Fruit fly (Drosophila melanogaster): Measurements from ENCODE around the gene Rcd4.

Rcd4 gene

dm6 chr2L:8364006-8364956 is 18.4 kb upstream of the Rcd4 start, which contains the start of the genes RpS13 and CSN8 (continued):
- TF ChIP-seq NFAT (GFP tag; IDR thresholded peaks at IDR 0.05) (no peak), CG18599 (GFP tag; optimal IDR thresholded peaks at IDR 0.05) (peak; percentile 20), CG5953 (GFP tag; IDR thresholded peaks at IDR 0.05) (no peak), C15 (GFP tag; IDR thresholded peaks at IDR 0.05) (no peak), Usf (GFP tag; optimal IDR thresholded peaks at IDR 0.05) (no peak), tio (GFP tag; optimal IDR thresholded peaks at IDR 0.05) (no peak), trem (tag; optimal IDR thresholded peaks at IDR 0.05) (peak; percentile 87), ATbp (GFP tag; optimal IDR thresholded peaks at IDR 0.05) (no peak), HmgD (GFP tag; optimal IDR thresholded peaks at IDR 0.05) (no peak), NC2β (GFP tag; optimal IDR thresholded peaks at IDR 0.05) (peak; percentile 43), CG10209 (GFP tag; optimal IDR thresholded peaks at IDR 0.05) (no peak), amos (GFP tag; IDR thresholded peaks at IDR 0.05; ENCODE audit: partially characterized antibody) (peak; percentile 93), exex (tag; optimal IDR thresholded peaks at IDR 0.05) (peak; percentile 10), Blimp-1 (GFP tag; optimal IDR thresholded peaks at IDR 0.05) (no peak), Sox102F (GFP tag; optimal IDR thresholded peaks at IDR 0.05) (no peak), Dbx (GFP tag; IDR thresholded peaks at IDR 0.05) (peak; percentile 23; the same call in 2 of the 3 replicates), CG31388 (GFP tag; optimal IDR thresholded peaks at IDR 0.05) (no peak), her (GFP tag; optimal IDR thresholded peaks at IDR 0.05) (no peak), Camta (GFP tag; optimal IDR thresholded peaks at IDR 0.05) (no peak), CG32767 (GFP tag; IDR thresholded peaks at IDR 0.05) (0 out of 2 replicates have a peak, but pooled peaks have one; percentile 17), CG9727 (GFP tag; optimal IDR thresholded peaks at IDR 0.05) (peak; percentile 31), gcm (GFP tag; optimal IDR thresholded peaks at IDR 0.05) (peak; percentile 3), esg (GFP tag; conservative IDR thresholded peaks at IDR 0.05) (no peak), CG7963 (GFP tag; IDR thresholded peaks at IDR 0.05; ENCODE audit: partially characterized antibody) (peak; percentile 85), ind (GFP tag; optimal IDR thresholded peaks at IDR 0.05) (no peak), HLH3B (GFP tag; IDR thresholded peaks at IDR 0.05) (no peak), h (optimal IDR thresholded peaks at IDR 0.05) (no peak), CG10267 (tag; optimal IDR thresholded peaks at IDR 0.05) (peak; percentile 63), p53 (GFP tag; optimal IDR thresholded peaks at IDR 0.05) (no peak), bowl (GFP tag; IDR thresholded peaks at IDR 0.05) (no peak), CkIIα-i1 (GFP tag; IDR thresholded peaks at IDR 0.05) (no peak), CG33557 (GFP tag; optimal IDR thresholded peaks at IDR 0.05) (no peak), da (GFP tag; optimal IDR thresholded peaks at IDR 0.05) (no peak), tna (GFP tag; IDR thresholded peaks at IDR 0.05; ENCODE audit: partially characterized antibody) (peak; percentile 78), CG16863 (GFP tag; optimal IDR thresholded peaks at IDR 0.05) (no peak), Awh (GFP tag; IDR thresholded peaks at IDR 0.05) (no peak), CG8290 (GFP tag; optimal IDR thresholded peaks at IDR 0.05) (no peak), CG8290 (tag; optimal IDR thresholded peaks at IDR 0.05) (peak in 1 of 2 experiments; percentile 36), org-1 (GFP tag; optimal IDR thresholded peaks at IDR 0.05) (no peak), ac (GFP tag; optimal IDR thresholded peaks at IDR 0.05) (no peak), CG1233 (GFP tag; optimal IDR thresholded peaks at IDR 0.05) (peak; percentile 12), oc (tag; optimal IDR thresholded peaks at IDR 0.05) (no peak), scrt (GFP tag; optimal IDR thresholded peaks at IDR 0.05) (peak; percentile 10), CG10654 (GFP tag; optimal IDR thresholded peaks at IDR 0.05) (no peak), dati (GFP tag; IDR thresholded peaks at IDR 0.05) (no peak), Abd-B (GFP tag; optimal IDR thresholded peaks at IDR 0.05) (no peak), HLH54F (GFP tag; optimal IDR thresholded peaks at IDR 0.05) (no peak), CG4328 (GFP tag; optimal IDR thresholded peaks at IDR 0.05) (no peak), CG15696 (tag; optimal IDR thresholded peaks at IDR 0.05) (no peak)

All from whole organism, embryonic.